Fruit fly (Drosophila melanogaster): Measurements from ENCODE around the gene ppk28.

Gene ppk28

DNA sequence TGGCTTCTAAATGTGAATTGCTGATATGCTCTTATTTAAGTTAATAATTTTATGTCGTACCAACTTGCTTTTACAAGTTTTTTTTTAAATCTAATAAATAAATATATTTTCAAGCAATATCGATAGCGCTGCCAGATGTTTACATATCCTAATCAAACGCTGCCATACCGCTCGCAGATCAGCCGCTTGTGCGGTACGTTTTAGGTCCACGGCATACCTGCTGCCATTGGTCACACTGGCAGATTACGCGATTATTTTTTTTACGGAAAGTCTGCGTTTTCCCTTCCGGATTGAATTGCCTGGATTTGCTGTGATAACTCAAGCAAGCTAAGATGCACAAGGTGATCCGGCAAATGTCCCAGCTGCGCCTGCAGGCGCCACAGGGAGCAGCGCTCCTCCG lies 22.1 kb upstream of the ppk28 start, which contains the start of gene mRpL22:
Gene mRpL22 (plus strand): TSS at position 191 of the 400 bp plus-strand sequence.
- TF ChIP-seq CG34224 (GFP tag; IDR thresholded peaks at IDR 0.05; ENCODE audit: partially characterized antibody): no peak
- peak; percentile 57 for TF ChIP-seq CG15514 (GFP tag; optimal IDR thresholded peaks at IDR 0.05)
- peak; percentile 38; the same call in 1 of the 3 replicates for TF ChIP-seq CG16813 (GFP tag; IDR thresholded peaks at IDR 0.05; ENCODE audit: partially characterized antibody)
- no peak for TF ChIP-seq nau (GFP tag; optimal IDR thresholded peaks at IDR 0.05)
- TF ChIP-seq CG7963 (GFP tag; IDR thresholded peaks at IDR 0.05; ENCODE audit: partially characterized antibody): no peak
- no peak for TF ChIP-seq Dbx (GFP tag; IDR thresholded peaks at IDR 0.05)
- no peak for TF ChIP-seq ham (GFP tag; IDR thresholded peaks at IDR 0.05)
- peak; percentile 38 for TF ChIP-seq sqz (GFP tag; optimal IDR thresholded peaks at IDR 0.05)
- peak in 1 of 2 experiments; percentile 77 for TF ChIP-seq crp (GFP tag; optimal IDR thresholded peaks at IDR 0.05)
- TF ChIP-seq CG14050 (GFP tag; IDR thresholded peaks at IDR 0.05): no peak
- peak; percentile 76 for TF ChIP-seq Dp (GFP tag; optimal IDR thresholded peaks at IDR 0.05)
- TF ChIP-seq oc (tag; optimal IDR thresholded peaks at IDR 0.05): no peak
- peak; percentile 27 for TF ChIP-seq grn (GFP tag; optimal IDR thresholded peaks at IDR 0.05)
- no peak for TF ChIP-seq ind (GFP tag; optimal IDR thresholded peaks at IDR 0.05)
- TF ChIP-seq Sox102F (GFP tag; optimal IDR thresholded peaks at IDR 0.05): no peak
- TF ChIP-seq Hsf (GFP tag; optimal IDR thresholded peaks at IDR 0.05): no peak
- TF ChIP-seq Dll (GFP tag; IDR thresholded peaks at IDR 0.05; ENCODE audit: partially characterized antibody): no peak
- peak; percentile 88 for TF ChIP-seq MESR4 (GFP tag; optimal IDR thresholded peaks at IDR 0.05)
- 0 out of 2 replicates have a peak, but pooled peaks have one; percentile 17 for TF ChIP-seq CG13287 (GFP tag; IDR thresholded peaks at IDR 0.05; ENCODE audit: partially characterized antibody)
- peak; percentile 28 for TF ChIP-seq CrebB (tag; optimal IDR thresholded peaks at IDR 0.05)
- no peak for TF ChIP-seq pita (GFP tag; optimal IDR thresholded peaks at IDR 0.05)
- peak; percentile 36 for TF ChIP-seq Sin3A (optimal IDR thresholded peaks at IDR 0.05)
- TF ChIP-seq unc-4 (GFP tag; IDR thresholded peaks at IDR 0.05; ENCODE audit: partially characterized antibody): 0 out of 2 replicates have a peak, but pooled peaks have one; percentile 19
- peak; percentile 47; the same call in 1 of the 2 replicates for TF ChIP-seq amos (GFP tag; IDR thresholded peaks at IDR 0.05; ENCODE audit: partially characterized antibody)
- TF ChIP-seq lab (GFP tag; optimal IDR thresholded peaks at IDR 0.05): no peak
- TF ChIP-seq CG11504 (tag; optimal IDR thresholded peaks at IDR 0.05): peak; percentile 32
- TF ChIP-seq CG10462 (GFP tag; optimal IDR thresholded peaks at IDR 0.05): no peak
- peak; percentile 17 for TF ChIP-seq CG2712 (tag; optimal IDR thresholded peaks at IDR 0.05)
- peak; percentile 4 for TF ChIP-seq stwl (tag; optimal IDR thresholded peaks at IDR 0.05)
- TF ChIP-seq gfzf (GFP tag; optimal IDR thresholded peaks at IDR 0.05): peak; percentile 71
- no peak for TF ChIP-seq eyg (GFP tag; optimal IDR thresholded peaks at IDR 0.05)
- peak; percentile 47 for TF ChIP-seq Dref (GFP tag; IDR thresholded peaks at IDR 0.05)
- peak in 1 of 2 experiments; percentile 65 for TF ChIP-seq Pdp1 (GFP tag; optimal IDR thresholded peaks at IDR 0.05)
- peak; percentile 20; the same call in 1 of the 3 replicates for TF ChIP-seq CG34422 (GFP tag; IDR thresholded peaks at IDR 0.05)
- peak; percentile 50 for TF ChIP-seq CG2116 (GFP tag; optimal IDR thresholded peaks at IDR 0.05)
- peak; percentile 10; the same call in 1 of the 2 replicates for TF ChIP-seq vvl (GFP tag; IDR thresholded peaks at IDR 0.05)
- TF ChIP-seq MBD-R2 (GFP tag; IDR thresholded peaks at IDR 0.05): peak; percentile 73
- no peak for TF ChIP-seq H15 (GFP tag; IDR thresholded peaks at IDR 0.05)
- TF ChIP-seq CG12659 (GFP tag; optimal IDR thresholded peaks at IDR 0.05): peak; percentile 20
- peak; percentile 56 for TF ChIP-seq CG14710 (tag; optimal IDR thresholded peaks at IDR 0.05)
- peak; percentile 66 for TF ChIP-seq pzg (GFP tag; optimal IDR thresholded peaks at IDR 0.05)
- TF ChIP-seq slbo (GFP tag; IDR thresholded peaks at IDR 0.05): peak; percentile 25; the same call in 1 of the 2 replicates
- TF ChIP-seq CG1603 (tag; optimal IDR thresholded peaks at IDR 0.05): peak; percentile 8
- peak; percentile 6 for TF ChIP-seq CG10267 (tag; optimal IDR thresholded peaks at IDR 0.05)
- TF ChIP-seq CG9797 (GFP tag; optimal IDR thresholded peaks at IDR 0.05): peak; percentile 67
- TF ChIP-seq YL-1 (GFP tag; optimal IDR thresholded peaks at IDR 0.05): peak; percentile 21
- TF ChIP-seq nom (GFP tag; optimal IDR thresholded peaks at IDR 0.05): peak; percentile 8
- TF ChIP-seq CG10565 (GFP tag; optimal IDR thresholded peaks at IDR 0.05): no peak

All from whole organism, embryonic.